Fruit fly (Drosophila melanogaster) whole organism, embryonic: ENCODE results near the gene CG13627.

ENCODE experiments used
- Abd-B ChIP-seq: fragments of 200-800 bp; sonication (Bioruptor generic); optimal IDR thresholded peaks from 2 replicates; lab custom pipeline; 2018; ENCODE audit warnings: missing biosample characterization, mild to moderate bottlenecking, missing genetic modification characterization, moderate library complexity
- Atf3 ChIP-seq: fragments of 200-800 bp; sonication (Bioruptor generic); optimal IDR thresholded peaks from 3 replicates; lab custom pipeline; 2016; ENCODE audit warnings: missing biosample characterization, missing genetic modification characterization
- Blimp-1 ChIP-seq: fragments of 200-800 bp; sonication (Bioruptor generic); optimal IDR thresholded peaks from 3 replicates; lab custom pipeline; 2018; ENCODE audit warnings: missing biosample characterization, missing genetic modification characterization, mild to moderate bottlenecking, moderate library complexity, missing genetic modification reagents
- CG10565 ChIP-seq: fragments of 200-800 bp; sonication (Bioruptor generic); optimal IDR thresholded peaks from 3 replicates; lab custom pipeline; 2016; ENCODE audit warnings: missing biosample characterization, mild to moderate bottlenecking, missing genetic modification characterization
- CG11093 ChIP-seq: fragments of 200-800 bp; sonication (Bioruptor generic); IDR thresholded peaks from 3 replicates; pipeline ENCODE4 v1.3.6; 2022; ENCODE audit warnings: missing biosample characterization, missing genetic modification characterization
- CG11695 ChIP-seq: fragments of 200-800 bp; sonication (Bioruptor generic); IDR thresholded peaks from 3 replicates; pipeline ENCODE4 v1.3.6; 2022; ENCODE audit warnings: missing biosample characterization, missing genetic modification characterization
- CG12659 ChIP-seq: fragments of 200-800 bp; sonication (Bioruptor generic); optimal IDR thresholded peaks from 3 replicates; lab custom pipeline; 2017; ENCODE audit warnings: mild to moderate bottlenecking, missing biosample characterization, missing genetic modification reagents, missing genetic modification characterization
- CG14050 ChIP-seq: fragments of 200-800 bp; sonication (Bioruptor generic); IDR thresholded peaks from 3 replicates; pipeline ENCODE4 v1.3.6; 2022; ENCODE audit warnings: missing biosample characterization, missing genetic modification characterization
- CG2202 ChIP-seq: fragments of 200-800 bp; sonication (Bioruptor generic); optimal IDR thresholded peaks from 2 replicates; lab custom pipeline; 2018; ENCODE audit warnings: missing biosample characterization, mild to moderate bottlenecking, missing genetic modification characterization
- CG2875 ChIP-seq: fragments of 200-800 bp; sonication (Bioruptor generic); optimal IDR thresholded peaks from 2 replicates; lab custom pipeline; 2017; ENCODE audit warnings: missing biosample characterization, mild to moderate bottlenecking, missing genetic modification characterization, missing genetic modification reagents
- CG30403 ChIP-seq: fragments of 200-800 bp; sonication (Bioruptor generic); optimal IDR thresholded peaks from 3 replicates; lab custom pipeline; 2016; ENCODE audit warnings: missing biosample characterization, missing genetic modification characterization
- CG3065 ChIP-seq: fragments of 200-800 bp; sonication (Bioruptor generic); optimal IDR thresholded peaks from 2 replicates; lab custom pipeline; 2016; ENCODE audit warnings: missing biosample characterization, missing genetic modification characterization
- CG31388 ChIP-seq: fragments of 200-800 bp; sonication (Bioruptor generic); optimal IDR thresholded peaks from 2 replicates; lab custom pipeline; 2016; ENCODE audit warnings: missing biosample characterization, missing genetic modification characterization
- CG32767 ChIP-seq: fragments of 200-800 bp; sonication (Bioruptor generic); IDR thresholded peaks from 2 replicates; pipeline ENCODE4 v1.3.6; 2022; ENCODE audit warnings: missing biosample characterization, missing genetic modification characterization
- CG33213 ChIP-seq: fragments of 200-800 bp; sonication (Bioruptor generic); optimal IDR thresholded peaks from 3 replicates; lab custom pipeline; 2016; ENCODE audit warnings: missing biosample characterization, missing genetic modification characterization
- CG4360 ChIP-seq: fragments of 200-800 bp; sonication (Bioruptor generic); IDR thresholded peaks from 2 replicates; pipeline ENCODE4 v1.3.6; 2022; ENCODE audit warnings: missing biosample characterization, missing genetic modification characterization
- CG4707 ChIP-seq: fragments of 200-800 bp; sonication (Bioruptor generic); optimal IDR thresholded peaks from 2 replicates; lab custom pipeline; 2018; ENCODE audit warnings: missing biosample characterization, mild to moderate bottlenecking, missing genetic modification characterization, moderate library complexity
- CG4854 ChIP-seq: fragments of 200-800 bp; sonication (Bioruptor generic); optimal IDR thresholded peaks from 2 replicates; lab custom pipeline; 2016; ENCODE audit warnings: missing biosample characterization, missing genetic modification characterization, inconsistent platforms
- CG7928 ChIP-seq: fragments of 200-800 bp; sonication (Bioruptor generic); optimal IDR thresholded peaks from 2 replicates; lab custom pipeline; 2017; ENCODE audit warnings: missing biosample characterization, mild to moderate bottlenecking, missing genetic modification characterization
- CG8089 ChIP-seq: fragments of 200-800 bp; sonication (Bioruptor generic); optimal IDR thresholded peaks from 3 replicates; lab custom pipeline; 2016; ENCODE audit warnings: missing biosample characterization, missing genetic modification characterization
- CG8359 ChIP-seq: fragments of 200-800 bp; sonication (Bioruptor generic); optimal IDR thresholded peaks from 2 replicates; lab custom pipeline; 2017; ENCODE audit warnings: missing biosample characterization, mild to moderate bottlenecking, missing genetic modification characterization, borderline replicate concordance
- CG9437 ChIP-seq: fragments of 200-800 bp; sonication (Bioruptor generic); optimal IDR thresholded peaks from 2 replicates; lab custom pipeline; 2018; ENCODE audit warnings: missing biosample characterization, mild to moderate bottlenecking, missing genetic modification characterization
- D ChIP-seq, 2 experiments: fragments of 200-800 bp in 1 of 2; fragments of >200 bp in 1 of 2; sonication (Bioruptor generic) in 1 of 2; optimal IDR thresholded peaks; 2 replicates in 1 of 2; 3 replicates in 1 of 2; lab custom pipeline; 2017; ENCODE audit warnings: mild to moderate bottlenecking in 1 of 2, missing biosample characterization in 1 of 2, missing genetic modification characterization in 1 of 2, missing genetic modification reagents in 1 of 2
- D19A ChIP-seq: fragments of 200-800 bp; optimal IDR thresholded peaks from 3 replicates; lab custom pipeline; 2019; ENCODE audit warnings: missing biosample characterization, mild to moderate bottlenecking, missing genetic modification characterization, moderate library complexity
- Dfd ChIP-seq, 2 experiments: fragments of >200 bp; optimal IDR thresholded peaks; 2 replicates each; lab custom pipeline; 2017; ENCODE audit warnings: missing biosample characterization in 2 of 2, missing genetic modification characterization in 2 of 2
- Dp ChIP-seq: fragments of 200-800 bp; sonication (Bioruptor generic); optimal IDR thresholded peaks from 2 replicates; lab custom pipeline; 2018; ENCODE audit warnings: missing biosample characterization, mild to moderate bottlenecking, missing genetic modification characterization, moderate library complexity
- Dref ChIP-seq: fragments of 200-800 bp; sonication (Bioruptor generic); IDR thresholded peaks from 2 replicates; pipeline ENCODE4 v1.3.6; 2022; ENCODE audit warnings: missing biosample characterization, missing genetic modification characterization
- Elba2 ChIP-seq: fragments of 200-800 bp; sonication (Bioruptor generic); optimal IDR thresholded peaks from 3 replicates; lab custom pipeline; 2016; ENCODE audit warnings: missing biosample characterization, missing genetic modification characterization
- Ets65A ChIP-seq: fragments of 200-800 bp; sonication (Bioruptor generic); peaks from one replicate; lab custom pipeline; 2016; ENCODE audit warnings: missing biosample characterization, missing genetic modification characterization
- Hr3 ChIP-seq: fragments of 200-800 bp; sonication (Bioruptor generic); optimal IDR thresholded peaks from 3 replicates; lab custom pipeline; 2016; ENCODE audit warnings: missing biosample characterization, missing genetic modification characterization
- Hr78 ChIP-seq, 2 experiments: fragments of 200-800 bp in 1 of 2; fragments of >200 bp in 1 of 2; sonication (Bioruptor generic) in 1 of 2; optimal IDR thresholded peaks; 2 replicates each; lab custom pipeline; 2017 to 2019; ENCODE audit warnings: missing biosample characterization in 2 of 2, missing genetic modification characterization in 2 of 2, mild to moderate bottlenecking in 1 of 2, moderate library complexity in 1 of 2
- Neu2 ChIP-seq: fragments of 200-800 bp; sonication (Bioruptor generic); optimal IDR thresholded peaks from 3 replicates; lab custom pipeline; 2016; ENCODE audit warnings: missing biosample characterization, missing genetic modification characterization, borderline replicate concordance
- ab ChIP-seq: fragments of 200-800 bp; sonication (Bioruptor generic); optimal IDR thresholded peaks from 2 replicates; lab custom pipeline; 2016; ENCODE audit warnings: missing biosample characterization, missing genetic modification characterization
- bab2 ChIP-seq: fragments of 200-800 bp; sonication (Bioruptor generic); optimal IDR thresholded peaks from 2 replicates; lab custom pipeline; 2016; ENCODE audit warnings: missing biosample characterization, missing genetic modification characterization
- bcd ChIP-seq: fragments of 200-800 bp; sonication (Bioruptor generic); optimal IDR thresholded peaks from 2 replicates; lab custom pipeline; 2017; ENCODE audit warnings: missing biosample characterization, mild to moderate bottlenecking, missing genetic modification characterization
- cas ChIP-seq: fragments of 200-800 bp; sonication (Bioruptor generic); IDR thresholded peaks from 2 replicates; pipeline ENCODE4 v1.3.6; 2022; ENCODE audit warnings: missing biosample characterization, missing genetic modification characterization
- fru ChIP-seq: fragments of >200 bp; optimal IDR thresholded peaks from 2 replicates; lab custom pipeline; 2017
- gt ChIP-seq: fragments of 200-800 bp; sonication (Bioruptor generic); IDR thresholded peaks from 2 replicates; pipeline ENCODE4 v1.3.6; 2022; ENCODE audit warnings: missing biosample characterization, missing genetic modification characterization
- klu ChIP-seq: fragments of 200-800 bp; sonication (Bioruptor generic); IDR thresholded peaks from 2 replicates; pipeline ENCODE4 v1.3.6; 2022; ENCODE audit warnings: missing biosample characterization, missing genetic modification characterization
- lab ChIP-seq: fragments of 200-800 bp; sonication (Bioruptor generic); optimal IDR thresholded peaks from 3 replicates; lab custom pipeline; 2017; ENCODE audit warnings: missing biosample characterization, missing genetic modification characterization, mild to moderate bottlenecking, moderate library complexity, missing genetic modification reagents
- lov ChIP-seq, 2 experiments: fragments of 200-800 bp in 1 of 2; fragments of >200 bp in 1 of 2; sonication (Bioruptor generic) in 1 of 2; IDR thresholded peaks in 1 of 2; optimal IDR thresholded peaks in 1 of 2; 2 replicates in 1 of 2; 3 replicates in 1 of 2; pipeline versions ENCODE4 v1.3.6 to Lab custom; 2017 to 2022; ENCODE audit warnings: missing biosample characterization in 1 of 2, missing genetic modification characterization in 1 of 2
- seq ChIP-seq: fragments of 200-800 bp; sonication (Bioruptor generic); IDR thresholded peaks from 2 replicates; pipeline ENCODE4 v1.3.6; 2022; ENCODE audit warnings: missing biosample characterization, missing genetic modification characterization
- shn ChIP-seq: fragments of 200-800 bp; sonication (Bioruptor generic); optimal IDR thresholded peaks from 3 replicates; lab custom pipeline; 2016; ENCODE audit warnings: missing biosample characterization, missing genetic modification characterization
- sima ChIP-seq: fragments of 200-800 bp; sonication (Bioruptor generic); optimal IDR thresholded peaks from 2 replicates; lab custom pipeline; 2016; ENCODE audit warnings: missing biosample characterization, missing genetic modification characterization
- ssp ChIP-seq: fragments of 200-800 bp; sonication (Bioruptor generic); IDR thresholded peaks from 2 replicates; pipeline ENCODE4 v1.3.6; 2022; ENCODE audit warnings: missing biosample characterization, missing genetic modification characterization
- tin ChIP-seq: fragments of 200-800 bp; sonication (Bioruptor generic); optimal IDR thresholded peaks from 3 replicates; lab custom pipeline; 2016; ENCODE audit warnings: missing biosample characterization, missing genetic modification characterization
- zen ChIP-seq: fragments of 200-800 bp; sonication (Bioruptor generic); optimal IDR thresholded peaks from 3 replicates; lab custom pipeline; 2018; ENCODE audit warnings: missing biosample characterization, mild to moderate bottlenecking, missing genetic modification characterization, moderate library complexity

The CG13627 gene

DNA sequence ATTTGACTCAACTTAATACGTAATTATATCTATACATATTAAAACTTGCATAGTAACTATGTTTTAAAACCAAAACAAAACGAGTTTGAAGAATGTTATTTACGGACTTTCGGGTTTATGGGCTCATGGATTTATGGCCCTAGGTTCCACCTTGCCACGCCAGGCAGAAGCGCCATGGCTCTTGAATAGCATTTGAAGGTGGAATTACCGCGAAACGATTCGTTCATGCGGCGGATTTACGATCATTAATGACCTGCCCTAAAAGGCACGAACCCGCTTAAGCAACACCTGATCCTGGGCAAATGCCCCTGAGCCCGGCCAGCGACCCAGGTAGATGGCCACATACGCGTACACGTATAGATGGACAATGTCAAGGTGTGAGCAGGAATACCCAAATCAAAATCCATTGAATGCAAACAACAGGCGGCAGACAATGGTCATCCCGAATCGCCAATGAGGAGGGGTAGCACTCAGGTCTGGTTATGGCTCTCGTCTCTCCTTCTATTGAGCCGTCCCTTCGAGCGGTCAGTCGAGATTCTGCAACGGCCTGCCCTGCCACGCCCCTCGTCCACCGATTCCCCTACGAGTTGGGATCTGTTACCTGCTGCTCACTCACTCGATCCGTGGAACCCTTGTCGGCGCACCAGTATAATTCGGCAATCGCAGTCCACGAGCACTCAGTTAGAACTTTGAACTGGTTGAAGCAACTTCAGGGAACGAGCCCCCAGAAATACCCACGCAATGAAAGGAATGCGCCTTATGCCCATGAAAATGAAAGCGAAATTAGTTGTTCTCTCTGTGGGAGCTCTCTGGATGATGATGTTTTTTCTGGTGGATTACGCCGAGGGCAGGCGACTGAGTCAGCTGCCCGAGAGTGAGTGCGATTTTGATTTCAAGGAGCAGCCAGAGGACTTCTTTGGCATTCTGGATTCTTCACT lies 36.7 kb downstream of the CG13627 start, which contains the start of gene tld (continued):
- no peak for TF ChIP-seq bcd (GFP tag; lab: Kevin White, UChicago)
- no peak for TF ChIP-seq CG4360
- no peak for TF ChIP-seq CG33213 (GFP tag; lab: Kevin White, UChicago)
- no peak for TF ChIP-seq Dp (GFP tag; lab: Kevin White, UChicago)
- TF ChIP-seq CG9437 (GFP tag; lab: Kevin White, UChicago) = no peak
- TF ChIP-seq Atf3 = no peak
- TF ChIP-seq CG2202 (tag; lab: Kevin White, UChicago) = no peak
- no peak for TF ChIP-seq klu
- TF ChIP-seq cas (GFP tag; lab: Robert Waterston, UW) = no peak
- TF ChIP-seq CG31388 = no peak
- peak; percentile 45 for TF ChIP-seq Blimp-1 (GFP tag; lab: Kevin White, UChicago)
- TF ChIP-seq Elba2 (GFP tag; lab: Kevin White, UChicago) = no peak
- peak; percentile 78 for TF ChIP-seq D (optimal IDR thresholded peaks at IDR 0.05; lab: Kevin White, UChicago)
- no peak for TF ChIP-seq D (GFP tag; optimal IDR thresholded peaks at IDR 0.05; lab: Kevin White, UChicago)
- TF ChIP-seq zen = peak; percentile 91
- TF ChIP-seq CG8089 (GFP tag; lab: Kevin White, UChicago) = no peak
- TF ChIP-seq CG10565 (GFP tag; lab: Kevin White, UChicago) = no peak

- TF ChIP-seq Abd-B (GFP tag; lab: Kevin White, UChicago) (peak; percentile 26), ssp (GFP tag; lab: Robert Waterston, UW) (peak; percentile 80), bab2 (GFP tag; lab: Kevin White, UChicago) (no peak), CG30403 (GFP tag; lab: Kevin White, UChicago) (peak; percentile 52), Ets65A (GFP tag; lab: Kevin White, UChicago) (peak; percentile 41), fru (lab: Kevin White, UChicago) (no peak), sima (no peak), Hr78 (GFP tag; optimal IDR thresholded peaks at IDR 0.05; lab: Kevin White, UChicago) (no peak), gt (no peak), lov (optimal IDR thresholded peaks at IDR 0.05; lab: Kevin White, UChicago) (no peak), lov (GFP tag; IDR thresholded peaks at IDR 0.05; lab: Robert Waterston, UW) (no peak), CG4854 (GFP tag; lab: Kevin White, UChicago) (no peak), Hr3 (GFP tag; lab: Kevin White, UChicago) (peak; percentile 30), CG7928 (GFP tag; lab: Kevin White, UChicago) (no peak), CG14050 (GFP tag; lab: Robert Waterston, UW) (no peak), lab (no peak), D19A (no peak), seq (GFP tag; lab: Robert Waterston, UW) (no peak), shn (GFP tag; lab: Kevin White, UChicago) (no peak), bcd (GFP tag; lab: Kevin White, UChicago) (no peak), CG8359 (no peak), tin (GFP tag; lab: Kevin White, UChicago) (peak; percentile 47), Dfd (GFP tag; optimal IDR thresholded peaks at IDR 0.05; lab: Kevin White, UChicago) (no peak), Neu2 (GFP tag; lab: Kevin White, UChicago) (no peak), CG11695 (GFP tag; lab: Robert Waterston, UW) (no peak), CG11093 (GFP tag; lab: Robert Waterston, UW) (no peak), Dref (GFP tag; lab: Robert Waterston, UW) (peak; percentile 93), CG3065 (GFP tag; lab: Kevin White, UChicago) (no peak), ab (GFP tag; lab: Kevin White, UChicago) (no peak), CG2875 (no peak), CG12659 (no peak), CG33213 (GFP tag; lab: Kevin White, UChicago) (no peak), CG4707 (GFP tag; lab: Kevin White, UChicago) (no peak), CG9437 (GFP tag; lab: Kevin White, UChicago) (no peak), CG32767 (GFP tag; lab: Robert Waterston, UW) (no peak)
These were observed 41.0 kb downstream of the CG13627 start, which contains the start of gene asp for dm6 chr3R:24753561-24754027. asp (plus strand) TSS chr3R:24753849.
